Worm (Caenorhabditis elegans): ENCODE data around the gene D1044.1.

ce11 chrIII:5546309-5546708 is 2.2 kb downstream of the D1044.1 start:
- TF ChIP-seq sea-2 (GFP tag; IDR thresholded peaks at IDR 0.05) (no peak), ets-4 (GFP tag; optimal IDR thresholded peaks at IDR 0.05) (no peak), dpl-1 (GFP tag; optimal IDR thresholded peaks at IDR 0.05) (no peak), F49E8.2 (tag; optimal IDR thresholded peaks at IDR 0.05; ENCODE audit: insufficient read depth) (no peak), atf-7 (tag; optimal IDR thresholded peaks at IDR 0.05) (no peak), ccch-3 (GFP tag; optimal IDR thresholded peaks at IDR 0.05) (no peak), efl-1 (GFP tag; optimal IDR thresholded peaks at IDR 0.05) (no peak), unc-130 (GFP tag; optimal IDR thresholded peaks at IDR 0.05) (no peak), nhr-90 (tag; optimal IDR thresholded peaks at IDR 0.05) (no peak), Y53F4B.3 (GFP tag; IDR thresholded peaks at IDR 0.05) (no peak)

Measured in whole organism, young adult.